Worm (Caenorhabditis elegans) whole organism, L4/young adult: ENCODE data around the gene T23D5.8.
A peak's percentile ranks its signal among the peaks of the same experiment; 100 is the strongest.
"Not testable (repeated sequence)": the region's sequence is repeated elsewhere in the genome, so short reads cannot be mapped to it uniquely, and the experiment has no call there.

Experiments used
- W03F9.2 ChIP-seq: fragments of 150-350 bp; optimal IDR thresholded peaks from 2 replicates; lab custom pipeline; 2014; ENCODE audit warnings: missing biosample characterization, missing genetic modification characterization
- dao-5 ChIP-seq: sonication (generic microtip); optimal IDR thresholded peaks from 2 replicates; lab custom pipeline; 2016; ENCODE audit warnings: missing genotype, missing genetic modification characterization, moderate library complexity, missing compliant biosample characterization
- him-1 ChIP-seq: sonication (generic microtip); optimal IDR thresholded peaks from 2 replicates; lab custom pipeline; 2016; ENCODE audit warnings: missing genotype, missing genetic modification reagents, missing genetic modification characterization, missing compliant biosample characterization

Gene T23D5.8

ce11 chrV:15748343-15748742 is at the start of gene T23D5.8:
Gene T23D5.8, minus strand, starts transcription at chrV:15748443.
- TF ChIP-seq W03F9.2 (tag; lab: Kevin White, UChicago); him-1; dao-5 (tag; lab: Kevin White, UChicago): not testable (repeated sequence)

- TF ChIP-seq dao-5 (tag; lab: Kevin White, UChicago) (no peak), W03F9.2 (tag; lab: Kevin White, UChicago) (no peak), him-1 (no peak)
Observed at ce11 chrV:15796087-15796486, 47.8 kb upstream of the T23D5.8 start, which contains the start of gene nhr-223. Gene nhr-223, plus strand, starts transcription at chrV:15796387.

- no peak for TF ChIP-seq him-1
- TF ChIP-seq dao-5 (tag; lab: Kevin White, UChicago): no peak
- no peak for TF ChIP-seq W03F9.2 (tag; lab: Kevin White, UChicago)
Observed at ce11 chrV:15793270-15793669, 45.0 kb upstream of the T23D5.8 start, which contains the start of gene T26E4.7. Gene T26E4.7, plus strand, starts transcription at chrV:15793570.

ce11 chrV:15792409-15792808 is 44.2 kb upstream of the T23D5.8 start, which contains the start of gene T26E4.4:
Gene T26E4.4, minus strand, starts transcription at chrV:15792509.
- no peak for TF ChIP-seq him-1
- TF ChIP-seq W03F9.2 (tag; lab: Kevin White, UChicago): no peak
- no peak for TF ChIP-seq dao-5 (tag; lab: Kevin White, UChicago)

ce11 chrV:15782494-15782893 is 34.3 kb upstream of the T23D5.8 start, which contains the start of gene T26E4.3:
Gene T26E4.3, plus strand, starts transcription at chrV:15782794.
- no peak for TF ChIP-seq W03F9.2 (tag; lab: Kevin White, UChicago)
- TF ChIP-seq him-1: no peak
- no peak for TF ChIP-seq dao-5 (tag; lab: Kevin White, UChicago)

- TF ChIP-seq him-1 (no peak), W03F9.2 (tag; lab: Kevin White, UChicago) (no peak), dao-5 (tag; lab: Kevin White, UChicago) (no peak)
Observed at ce11 chrV:15781086-15781485, 32.8 kb upstream of the T23D5.8 start, which contains the start of gene T26E4.2. Gene T26E4.2, plus strand, starts transcription at chrV:15781386.

- TF ChIP-seq W03F9.2 (tag; lab: Kevin White, UChicago) (no peak), dao-5 (tag; lab: Kevin White, UChicago) (no peak), him-1 (no peak)
Observed at ce11 chrV:15779128-15779729, 31.0 kb upstream of the T23D5.8 start, which contains the start of the genes nhr-285 and irld-52. Gene nhr-285, minus strand, starts transcription at chrV:15779228. Gene irld-52, plus strand, starts transcription at chrV:15779679.

ce11 chrV:15776651-15777050 is 28.4 kb upstream of the T23D5.8 start, which contains the start of gene nhr-283:
Gene nhr-283, minus strand, starts transcription at chrV:15776751.
- TF ChIP-seq him-1 (no peak), dao-5 (tag; lab: Kevin White, UChicago) (no peak), W03F9.2 (tag; lab: Kevin White, UChicago) (no peak)

ce11 chrV:15773941-15774340 is 25.7 kb upstream of the T23D5.8 start:
- TF ChIP-seq W03F9.2 (tag; lab: Kevin White, UChicago): no peak
- TF ChIP-seq him-1: no peak

ce11 chrV:15773141-15773540 is 24.9 kb upstream of the T23D5.8 start, which contains the start of gene nhr-60:
Gene nhr-60, minus strand, starts transcription at chrV:15773241.
- no peak for TF ChIP-seq dao-5 (tag; lab: Kevin White, UChicago)
- TF ChIP-seq W03F9.2 (tag; lab: Kevin White, UChicago): no peak
- TF ChIP-seq him-1: no peak

ce11 chrV:15769072-15769471 is 20.8 kb upstream of the T23D5.8 start, which contains the start of gene F57A10.4:
Gene F57A10.4, plus strand, starts transcription at chrV:15769438.
- no peak for TF ChIP-seq dao-5 (tag; lab: Kevin White, UChicago)
- no peak for TF ChIP-seq W03F9.2 (tag; lab: Kevin White, UChicago)

ce11 chrV:15766122-15766594 is 17.9 kb upstream of the T23D5.8 start, which contains the start of the genes haf-3 and F57A10.2:
Gene haf-3, minus strand, starts transcription at chrV:15766172.
Gene F57A10.2, plus strand, starts transcription at chrV:15766575.
- peak; percentile 95 for TF ChIP-seq W03F9.2 (tag; lab: Kevin White, UChicago)
- TF ChIP-seq dao-5 (tag; lab: Kevin White, UChicago): no peak
- TF ChIP-seq him-1: peak; percentile 47

- TF ChIP-seq dao-5 (tag; lab: Kevin White, UChicago) (no peak), W03F9.2 (tag; lab: Kevin White, UChicago) (no peak), him-1 (no peak)
Observed at ce11 chrV:15758449-15758848, 10.2 kb upstream of the T23D5.8 start, which contains the start of gene str-9. Gene str-9, plus strand, starts transcription at chrV:15758749.

ce11 chrV:15757645-15758044 is 9.4 kb upstream of the T23D5.8 start:
- no peak for TF ChIP-seq W03F9.2 (tag; lab: Kevin White, UChicago)
- no peak for TF ChIP-seq dao-5 (tag; lab: Kevin White, UChicago)
- TF ChIP-seq him-1: no peak
